Fruit fly (Drosophila melanogaster) whole organism, pupa: ENCODE measurements around the gene CG33061.
A peak's percentile ranks its signal among the peaks of the same experiment; 100 is the strongest.

Experiments used
- CG13204 ChIP-seq: fragments of 200-800 bp; sonication (Bioruptor generic); optimal IDR thresholded peaks from 2 replicates; lab custom pipeline; 2018; ENCODE audit warnings: missing biosample characterization, mild to moderate bottlenecking, missing genetic modification characterization, moderate library complexity
- CG15710 ChIP-seq: fragments of 200-800 bp; sonication (Bioruptor generic); optimal IDR thresholded peaks from 2 replicates; lab custom pipeline; 2018; ENCODE audit warnings: missing biosample characterization, mild to moderate bottlenecking, missing genetic modification characterization, moderate library complexity
- CG17806 ChIP-seq: fragments of 200-800 bp; sonication (Bioruptor generic); optimal IDR thresholded peaks from 2 replicates; lab custom pipeline; 2018; ENCODE audit warnings: missing biosample characterization, mild to moderate bottlenecking, missing genetic modification characterization, moderate library complexity
- CG8159 ChIP-seq: fragments of 200-800 bp; sonication (Bioruptor generic); optimal IDR thresholded peaks from 3 replicates; lab custom pipeline; 2018; ENCODE audit warnings: missing biosample characterization, mild to moderate bottlenecking, missing genetic modification characterization, moderate library complexity
- CG9948 ChIP-seq: fragments of 200-800 bp; sonication (Bioruptor generic); optimal IDR thresholded peaks from 2 replicates; lab custom pipeline; 2018; ENCODE audit warnings: missing biosample characterization, mild to moderate bottlenecking, missing genetic modification characterization, moderate library complexity
- D1 ChIP-seq: fragments of 200-800 bp; sonication (Bioruptor generic); optimal IDR thresholded peaks from 2 replicates; lab custom pipeline; 2018; ENCODE audit warnings: missing biosample characterization, mild to moderate bottlenecking, missing genetic modification characterization, moderate library complexity
- Ets98B ChIP-seq: fragments of 200-800 bp; sonication (Bioruptor generic); IDR thresholded peaks from 2 replicates; pipeline ENCODE4 v1.3.6; 2022; ENCODE audit warnings: missing biosample characterization, missing genetic modification characterization
- Snoo ChIP-seq: fragments of 200-800 bp; sonication (Bioruptor generic); optimal IDR thresholded peaks from 3 replicates; lab custom pipeline; 2017; ENCODE audit warnings: missing biosample characterization, mild to moderate bottlenecking, missing genetic modification characterization, inconsistent platforms
- fd96Ca ChIP-seq: fragments of 200-800 bp; sonication (Bioruptor generic); IDR thresholded peaks from 3 replicates; pipeline ENCODE4 v1.3.6; 2022; ENCODE audit warnings: missing biosample characterization, missing genetic modification characterization
- gl ChIP-seq: fragments of 200-800 bp; sonication (Bioruptor generic); optimal IDR thresholded peaks from 2 replicates; lab custom pipeline; 2018; ENCODE audit warnings: missing biosample characterization, mild to moderate bottlenecking, missing genetic modification characterization
- rn ChIP-seq: fragments of 200-800 bp; sonication (Bioruptor generic); IDR thresholded peaks from 2 replicates; pipeline ENCODE4 v1.3.6; 2022; ENCODE audit warnings: missing biosample characterization, missing genetic modification characterization

DNA sequence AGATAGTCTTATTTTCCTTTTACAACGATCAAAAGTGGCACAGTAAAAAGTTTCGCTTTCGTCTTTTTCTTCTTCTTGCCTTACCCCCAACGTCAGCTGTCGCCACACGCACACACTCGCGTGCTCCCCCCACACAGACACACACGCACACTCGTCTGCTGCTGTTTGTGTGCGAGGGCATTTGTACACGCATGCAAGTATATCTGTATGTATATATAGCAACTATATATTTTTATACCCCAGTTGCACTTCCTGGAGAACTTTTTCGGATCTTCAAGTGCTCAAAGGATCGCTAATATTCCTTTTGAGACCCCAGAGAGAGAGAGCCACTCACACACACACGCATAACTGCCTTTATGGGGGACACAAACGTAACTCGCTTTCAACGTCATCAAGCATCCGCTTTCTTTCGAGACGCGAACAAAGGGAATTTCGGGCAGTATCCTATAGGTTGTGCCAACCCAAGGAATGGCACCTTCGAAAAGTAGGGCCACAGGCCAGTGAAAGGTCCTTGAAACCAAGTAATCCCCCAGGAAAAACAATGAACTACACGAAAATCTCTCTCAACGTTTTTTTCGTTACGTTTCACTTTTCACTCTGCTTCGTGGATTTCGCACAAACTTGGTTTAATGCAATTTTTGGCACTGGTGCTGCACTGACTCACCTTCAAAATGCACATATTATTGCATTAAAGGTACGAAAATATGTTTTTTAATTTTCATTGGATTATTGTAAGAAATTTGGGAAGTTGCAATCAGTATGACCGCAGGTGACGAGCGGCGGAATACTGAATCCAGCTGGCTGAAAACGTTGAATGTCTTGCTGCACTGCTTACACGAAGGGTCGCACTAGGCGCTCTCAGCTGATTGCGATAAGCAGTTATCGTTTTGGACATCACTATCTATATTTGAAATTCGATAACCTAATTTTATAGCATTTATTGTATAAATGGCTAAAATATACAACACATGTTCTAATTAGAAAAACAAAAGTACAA, 48.5 kb downstream of the CG33061 start, which contains the start of gene roq:
- TF ChIP-seq CG9948 (tag; lab: Kevin White, UChicago) (no peak), CG13204 (GFP tag; lab: Kevin White, UChicago) (no peak), fd96Ca (GFP tag; lab: Robert Waterston, UW) (no peak), rn (GFP tag; lab: Robert Waterston, UW) (no peak), CG8159 (no peak), Ets98B (no peak), CG17806 (no peak), gl (tag; lab: Kevin White, UChicago) (peak; percentile 11), Snoo (no peak), CG15710 (tag; lab: Kevin White, UChicago) (no peak), D1 (tag; lab: Kevin White, UChicago) (no peak)
